Worm (Caenorhabditis elegans): ENCODE data around the gene gakh-1.
A peak's percentile ranks its signal among the peaks of the same experiment; 100 is the strongest.

DNA sequence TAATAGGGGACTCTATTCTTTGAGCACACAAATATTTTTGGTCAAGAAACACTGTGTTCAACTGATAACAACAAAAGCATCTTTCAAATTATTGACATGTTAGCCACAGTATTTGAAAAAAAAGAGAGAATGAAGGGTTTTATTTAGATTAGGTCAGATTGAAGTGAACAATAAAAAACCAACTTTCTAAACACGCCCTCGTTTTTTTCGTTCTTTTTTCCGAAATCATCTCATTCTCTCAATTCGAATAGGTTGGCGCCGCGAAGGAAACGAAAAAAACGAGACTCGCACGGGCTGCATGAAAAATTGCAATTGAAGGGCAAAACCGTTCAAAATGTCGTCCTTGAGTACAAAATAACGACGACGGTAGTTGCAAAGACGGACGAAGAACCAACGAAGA lies 32.0 kb downstream of the gakh-1 start:
- TF ChIP-seq unc-62 (GFP tag; optimal IDR thresholded peaks at IDR 0.05) (no peak), fos-1 (tag; optimal IDR thresholded peaks at IDR 0.05) (no peak), pqm-1 (tag; optimal IDR thresholded peaks at IDR 0.05) (no peak), lin-39 (tag; optimal IDR thresholded peaks at IDR 0.05) (no peak), jun-1 (tag; optimal IDR thresholded peaks at IDR 0.05) (no peak), hlh-17 (GFP tag; optimal IDR thresholded peaks at IDR 0.05; ENCODE audit: borderline replicate concordance) (no peak), mab-9 (GFP tag; IDR thresholded peaks at IDR 0.05) (no peak), egl-13 (tag; optimal IDR thresholded peaks at IDR 0.05) (no peak), blmp-1 (tag; optimal IDR thresholded peaks at IDR 0.05) (peak; percentile 62), fkh-10 (GFP tag; optimal IDR thresholded peaks at IDR 0.05) (no peak), lsy-2 (tag; optimal IDR thresholded peaks at IDR 0.05) (no peak), aly-2 (tag; optimal IDR thresholded peaks at IDR 0.05) (no peak)

All from whole organism, L1 larva.